Worm (Caenorhabditis elegans) whole organism, L4 larva: ENCODE measurements around the gene T28C12.6.

ENCODE experiments used
- D1046.2 ChIP-seq: fragments of 200-800 bp; sonication (Bioruptor generic); IDR thresholded peaks from 2 replicates; pipeline ENCODE4 v1.3.6; 2022; ENCODE audit warnings: missing genetic modification characterization, missing compliant biosample characterization
- T26A8.4 ChIP-seq: fragments of 200-800 bp; sonication (Bioruptor generic); IDR thresholded peaks from 2 replicates; pipeline ENCODE4 v1.3.6; 2022; ENCODE audit warnings: missing genetic modification characterization, missing compliant biosample characterization
- Y48G9A.11 ChIP-seq: fragments of 200-800 bp; sonication (Bioruptor generic); IDR thresholded peaks from 2 replicates; pipeline ENCODE4 v1.3.6; 2022; ENCODE audit warnings: missing genetic modification reagents, missing genetic modification characterization, missing compliant biosample characterization
- ZK337.2 ChIP-seq: fragments of 200-800 bp; sonication (Bioruptor generic); IDR thresholded peaks from 2 replicates; pipeline ENCODE4 v1.3.6; 2022; ENCODE audit warnings: missing genetic modification reagents, missing genetic modification characterization, missing compliant biosample characterization
- aha-1 ChIP-seq: fragments of 150-350 bp; peaks from one replicate; lab custom pipeline; 2014; ENCODE audit warnings: missing biosample characterization, missing genetic modification characterization
- ceh-32 ChIP-seq: sonication (generic microtip); optimal IDR thresholded peaks from 2 replicates; lab custom pipeline; 2016; ENCODE audit warnings: mild to moderate bottlenecking, missing genetic modification characterization, missing compliant biosample characterization; ENCODE audit not compliant: poor library complexity
- daf-12 ChIP-seq: fragments of 150-350 bp; optimal IDR thresholded peaks from 2 replicates; lab custom pipeline; 2014; ENCODE audit warnings: missing biosample characterization, missing genetic modification reagents, missing genetic modification characterization
- dmd-6 ChIP-seq: fragments of 200-800 bp; sonication (Bioruptor generic); IDR thresholded peaks from 2 replicates; pipeline ENCODE4 v1.3.6; 2022; ENCODE audit warnings: missing genetic modification reagents, missing genetic modification characterization, missing compliant biosample characterization
- dmd-9 ChIP-seq: fragments of 200-800 bp; sonication (Bioruptor generic); IDR thresholded peaks from 2 replicates; pipeline ENCODE4 v1.3.6; 2022; ENCODE audit warnings: missing genetic modification reagents, missing genetic modification characterization, missing compliant biosample characterization
- duxl-1 ChIP-seq: sonication (generic microtip); optimal IDR thresholded peaks from 2 replicates; lab custom pipeline; 2016; ENCODE audit warnings: mild to moderate bottlenecking, missing genetic modification characterization, moderate library complexity, missing compliant biosample characterization; ENCODE audit not compliant: poor library complexity
- egl-43 ChIP-seq: fragments of 200-800 bp; sonication (Bioruptor generic); IDR thresholded peaks from 2 replicates; pipeline ENCODE4 v1.3.6; 2022; ENCODE audit warnings: missing genetic modification reagents, missing genetic modification characterization, missing compliant biosample characterization
- gei-8 ChIP-seq: fragments of 200-800 bp; sonication (Bioruptor generic); optimal IDR thresholded peaks from 2 replicates; lab custom pipeline; 2018; ENCODE audit warnings: mild to moderate bottlenecking, missing genetic modification characterization, missing compliant biosample characterization
- hif-1 ChIP-seq, 2 experiments: sonication (generic microtip); optimal IDR thresholded peaks; 2 replicates each; lab custom pipeline; 2016 to 2017; ENCODE audit warnings: missing compliant biosample characterization in 2 of 2, missing genetic modification characterization in 2 of 2, missing genetic modification reagents in 2 of 2, missing genotype in 2 of 2, mild to moderate bottlenecking in 1 of 2
- hlh-11 ChIP-seq: fragments of 200-800 bp; sonication (Bioruptor generic); optimal IDR thresholded peaks from 2 replicates; lab custom pipeline; 2018; ENCODE audit warnings: mild to moderate bottlenecking, missing genetic modification characterization, missing compliant biosample characterization
- hlh-30 ChIP-seq: sonication (generic microtip); optimal IDR thresholded peaks from 2 replicates; lab custom pipeline; 2017; ENCODE audit warnings: antibody characterized with exemption, mild to moderate bottlenecking, missing genetic modification characterization, missing compliant biosample characterization; ENCODE audit not compliant: insufficient read depth
- lim-7 ChIP-seq: fragments of 200-800 bp; sonication (Bioruptor generic); IDR thresholded peaks from 2 replicates; pipeline ENCODE4 v1.3.6; 2022; ENCODE audit warnings: missing genetic modification characterization, missing compliant biosample characterization
- lin-13 ChIP-seq: fragments of 150-350 bp; optimal IDR thresholded peaks from 2 replicates; lab custom pipeline; 2014; ENCODE audit warnings: missing biosample characterization, missing genetic modification reagents, missing genetic modification characterization
- lin-39 ChIP-seq: fragments of 150-350 bp; optimal IDR thresholded peaks from 2 replicates; lab custom pipeline; 2014; ENCODE audit warnings: missing biosample characterization, missing genetic modification reagents, missing genetic modification characterization
- lsy-2 ChIP-seq, 2 experiments: fragments of 150-350 bp in 1 of 2; sonication (generic microtip) in 1 of 2; optimal IDR thresholded peaks; 2 replicates each; lab custom pipeline; 2014 to 2017; ENCODE audit warnings: missing biosample characterization in 2 of 2, missing genetic modification characterization in 2 of 2
- madf-5 ChIP-seq, 2 experiments: fragments of 200-800 bp; sonication (Bioruptor generic); IDR thresholded peaks; 2 replicates each; pipeline ENCODE4 v1.3.6; 2022; ENCODE audit warnings: missing compliant biosample characterization in 2 of 2, missing genetic modification characterization in 2 of 2
- madf-9 ChIP-seq: fragments of 200-800 bp; sonication (Bioruptor generic); conservative IDR thresholded peaks from 2 replicates; pipeline ENCODE4 v1.3.6; 2022; ENCODE audit warnings: missing genetic modification reagents, missing genetic modification characterization, missing compliant biosample characterization
- mdl-1 ChIP-seq, 2 experiments: fragments of 150-350 bp in 1 of 2; sonication (generic microtip) in 1 of 2; optimal IDR thresholded peaks; 2 replicates each; lab custom pipeline; 2014 to 2017; ENCODE audit warnings: missing biosample characterization in 2 of 2, missing genetic modification characterization in 2 of 2
- mdt-29 ChIP-seq: fragments of 200-800 bp; sonication (Bioruptor generic); IDR thresholded peaks from 2 replicates; pipeline ENCODE4 v1.3.6; 2022; ENCODE audit warnings: missing genetic modification reagents, missing genetic modification characterization, missing compliant biosample characterization
- mep-1 ChIP-seq: fragments of 150-350 bp; sonication (generic microtip); optimal IDR thresholded peaks from 3 replicates; lab custom pipeline; 2014; ENCODE audit warnings: missing biosample characterization, missing genetic modification characterization
- mes-2 ChIP-seq: sonication (generic microtip); optimal IDR thresholded peaks from 2 replicates; lab custom pipeline; 2016; ENCODE audit warnings: missing genotype, mild to moderate bottlenecking, missing genetic modification characterization, missing compliant biosample characterization; ENCODE audit not compliant: poor library complexity, severe bottlenecking
- mxl-3 ChIP-seq: fragments of 200-800 bp; sonication (Bioruptor generic); optimal IDR thresholded peaks from 2 replicates; lab custom pipeline; 2018; ENCODE audit warnings: mild to moderate bottlenecking, missing genetic modification characterization, missing compliant biosample characterization
- nhr-111 ChIP-seq: fragments of 200-800 bp; sonication (Bioruptor generic); optimal IDR thresholded peaks from 2 replicates; lab custom pipeline; 2018; ENCODE audit warnings: mild to moderate bottlenecking, missing genetic modification characterization, missing compliant biosample characterization
- nhr-28 ChIP-seq: fragments of 150-350 bp; optimal IDR thresholded peaks from 2 replicates; lab custom pipeline; 2014; ENCODE audit warnings: missing biosample characterization, missing genetic modification characterization
- nhr-41 ChIP-seq: fragments of 200-800 bp; sonication (Bioruptor generic); IDR thresholded peaks from 2 replicates; pipeline ENCODE4 v1.3.6; 2022; ENCODE audit warnings: missing genetic modification reagents, missing genetic modification characterization, missing compliant biosample characterization
- nhr-42 ChIP-seq: fragments of 200-800 bp; sonication (Bioruptor generic); IDR thresholded peaks from 2 replicates; pipeline ENCODE4 v1.3.6; 2022; ENCODE audit warnings: missing genetic modification characterization, missing compliant biosample characterization
- pha-4 ChIP-seq, 2 experiments: fragments of 150-350 bp in 1 of 2; fragments of 200-800 bp in 1 of 2; sonication (Bioruptor generic) in 1 of 2; IDR thresholded peaks in 1 of 2; optimal IDR thresholded peaks in 1 of 2; 2 replicates each; pipeline versions ENCODE4 v1.3.6 to Lab custom; 2014 to 2022; ENCODE audit warnings: missing genetic modification characterization in 2 of 2, missing genetic modification reagents in 2 of 2, missing biosample characterization in 1 of 2, missing compliant biosample characterization in 1 of 2
- php-3 ChIP-seq: fragments of 200-800 bp; sonication (Bioruptor generic); IDR thresholded peaks from 2 replicates; pipeline ENCODE4 v1.3.6; 2022; ENCODE audit warnings: missing genetic modification reagents, missing genetic modification characterization, missing compliant biosample characterization
- rbr-2 ChIP-seq: sonication (generic microtip); optimal IDR thresholded peaks from 2 replicates; lab custom pipeline; 2016; ENCODE audit warnings: missing genotype, missing genetic modification characterization, missing compliant biosample characterization
- set-16 ChIP-seq: fragments of 200-800 bp; sonication (Bioruptor generic); IDR thresholded peaks from 2 replicates; pipeline ENCODE4 v1.3.6; 2022; ENCODE audit warnings: missing genetic modification reagents, missing genetic modification characterization, missing compliant biosample characterization
- snpc-1.2 ChIP-seq: fragments of 200-800 bp; sonication (Bioruptor generic); IDR thresholded peaks from 2 replicates; pipeline ENCODE4 v1.3.6; 2022; ENCODE audit warnings: missing genetic modification reagents, missing genetic modification characterization, missing compliant biosample characterization
- snpc-4 ChIP-seq: fragments of 150-350 bp; optimal IDR thresholded peaks from 2 replicates; lab custom pipeline; 2014; ENCODE audit warnings: missing biosample characterization, missing genetic modification characterization
- spr-1 ChIP-seq: sonication (generic microtip); optimal IDR thresholded peaks from 2 replicates; lab custom pipeline; 2016; ENCODE audit warnings: mild to moderate bottlenecking, missing genetic modification characterization, missing compliant biosample characterization
- spr-3 ChIP-seq: fragments of 200-800 bp; sonication (Bioruptor generic); optimal IDR thresholded peaks from 2 replicates; lab custom pipeline; 2018; ENCODE audit warnings: mild to moderate bottlenecking, missing genetic modification characterization, missing compliant biosample characterization
- tag-97 ChIP-seq: fragments of 200-800 bp; sonication (Bioruptor generic); IDR thresholded peaks from 2 replicates; pipeline ENCODE4 v1.3.6; 2022; ENCODE audit warnings: missing genetic modification characterization, missing compliant biosample characterization
- tra-1 ChIP-seq: fragments of 200-800 bp; sonication (Bioruptor generic); IDR thresholded peaks from 2 replicates; pipeline ENCODE4 v1.3.6; 2022; ENCODE audit warnings: missing genetic modification reagents, missing genetic modification characterization, missing compliant biosample characterization
- unc-62 ChIP-seq, 3 experiments: fragments of 150-350 bp in 1 of 3; sonication (generic microtip); optimal IDR thresholded peaks in 2 of 3; peaks in 1 of 3; 1 replicate in 1 of 3; 2 replicates in 2 of 3; lab custom pipeline; 2014 to 2017; ENCODE audit warnings: missing biosample characterization in 3 of 3, missing genetic modification characterization in 3 of 3, missing genetic modification reagents in 3 of 3, missing genotype in 1 of 3
- vab-7 ChIP-seq: fragments of 200-800 bp; sonication (Bioruptor generic); IDR thresholded peaks from 2 replicates; pipeline ENCODE4 v1.3.6; 2022; ENCODE audit warnings: missing genetic modification reagents, missing genetic modification characterization, missing compliant biosample characterization
- zag-1 ChIP-seq: fragments of 150-350 bp; optimal IDR thresholded peaks from 2 replicates; lab custom pipeline; 2014; ENCODE audit warnings: missing biosample characterization, missing genetic modification characterization
- zip-2 ChIP-seq: fragments of 150-350 bp; optimal IDR thresholded peaks from 2 replicates; lab custom pipeline; 2014; ENCODE audit warnings: missing biosample characterization, missing genetic modification characterization
- ztf-7 ChIP-seq: fragments of 150-350 bp; optimal IDR thresholded peaks from 2 replicates; lab custom pipeline; 2014; ENCODE audit warnings: missing biosample characterization, missing genetic modification characterization

Gene T28C12.6

ce11 chrV:6341078-6341638, 5.2 kb upstream of the T28C12.6 start:
- peak; percentile 8 for TF ChIP-seq rbr-2 (tag; lab: Kevin White, UChicago)
- peak; percentile 97 for TF ChIP-seq aha-1 (tag; lab: Kevin White, UChicago)
- TF ChIP-seq nhr-28 (tag; lab: Kevin White, UChicago), result no peak
- TF ChIP-seq hlh-11 (tag; lab: Kevin White, UChicago), result peak; percentile 25
- TF ChIP-seq unc-62 (GFP tag; optimal IDR thresholded peaks at IDR 0.05 in 1 of 2; lab: Kevin White, UChicago), result peak in 1 of 2 experiments; percentile 31
- no peak for TF ChIP-seq unc-62 (tag; optimal IDR thresholded peaks at IDR 0.05; lab: Kevin White, UChicago)
- no peak for TF ChIP-seq snpc-1.2
- peak; percentile 7 for TF ChIP-seq mes-2 (tag; lab: Kevin White, UChicago)
- TF ChIP-seq zag-1 (tag; lab: Kevin White, UChicago), result no peak
- no peak for TF ChIP-seq tra-1 (GFP tag; lab: Robert Waterston, UW)
- no peak for TF ChIP-seq lsy-2 (tag; optimal IDR thresholded peaks at IDR 0.05; lab: Kevin White, UChicago)
- peak in 1 of 2 experiments; percentile 8 for TF ChIP-seq mdl-1 (tag; optimal IDR thresholded peaks at IDR 0.05; lab: Kevin White, UChicago)
- no peak for TF ChIP-seq ceh-32 (tag; lab: Kevin White, UChicago)
- no peak for TF ChIP-seq php-3 (GFP tag; lab: Robert Waterston, UW)
- TF ChIP-seq set-16 (GFP tag; lab: Robert Waterston, UW), result 0 out of 2 replicates have a peak, but pooled peaks have one; percentile 8
- peak; percentile 10 for TF ChIP-seq hlh-30 (tag; lab: Kevin White, UChicago)
- TF ChIP-seq, all 104 proteins: peak for 8

- TF ChIP-seq pha-4 (GFP tag; IDR thresholded peaks at IDR 0.05; lab: Robert Waterston, UW) (peak; percentile 85), pha-4 (tag; optimal IDR thresholded peaks at IDR 0.05; lab: Kevin White, UChicago) (no peak), mdt-29 (GFP tag; lab: Robert Waterston, UW) (no peak), madf-9 (peak; percentile 66), dmd-6 (GFP tag; lab: Robert Waterston, UW) (no peak; the same call in 1 of the 2 replicates), nhr-111 (GFP tag; lab: Kevin White, UChicago) (peak; percentile 52), dmd-9 (GFP tag; lab: Robert Waterston, UW) (0 out of 2 replicates have a peak, but pooled peaks have one; percentile 21), lin-13 (GFP tag; lab: Kevin White, UChicago) (peak; percentile 13), Y48G9A.11 (peak; percentile 81; the same call in 1 of the 2 replicates), mes-2 (tag; lab: Kevin White, UChicago) (no peak), hif-1 (tag; optimal IDR thresholded peaks at IDR 0.05; lab: Kevin White, UChicago) (no peak), rbr-2 (tag; lab: Kevin White, UChicago) (no peak), lim-7 (GFP tag; lab: Robert Waterston, UW) (peak; percentile 96), mxl-3 (GFP tag; lab: Kevin White, UChicago) (no peak), nhr-41 (GFP tag; lab: Robert Waterston, UW) (peak; percentile 77; the same call in 1 of the 2 replicates), ceh-32 (tag; lab: Kevin White, UChicago) (no peak), ztf-7 (tag; lab: Kevin White, UChicago) (no peak), vab-7 (GFP tag; lab: Robert Waterston, UW) (peak; percentile 80), lin-39 (tag; lab: Kevin White, UChicago) (no peak), mep-1 (tag; lab: Kevin White, UChicago) (no peak), spr-3 (GFP tag; lab: Kevin White, UChicago) (peak; percentile 15), egl-43 (GFP tag; lab: Robert Waterston, UW) (peak; percentile 95), gei-8 (peak; percentile 21), php-3 (GFP tag; lab: Robert Waterston, UW) (peak; percentile 64; the same call in 1 of the 2 replicates), tag-97 (GFP tag; lab: Robert Waterston, UW) (no peak), duxl-1 (tag; lab: Kevin White, UChicago) (peak; percentile 41), snpc-4 (no peak), zip-2 (no peak), nhr-28 (tag; lab: Kevin White, UChicago) (no peak), T26A8.4 (no peak), set-16 (GFP tag; lab: Robert Waterston, UW) (no peak), spr-1 (peak; percentile 58), daf-12 (tag; lab: Kevin White, UChicago) (no peak), ZK337.2 (GFP tag; lab: Robert Waterston, UW) (peak; percentile 60; the same call in 1 of the 2 replicates), D1046.2 (GFP tag; lab: Robert Waterston, UW) (peak; percentile 72; the same call in 1 of the 2 replicates), nhr-42 (0 out of 2 replicates have a peak, but pooled peaks have one; percentile 43), madf-5 (GFP tag; IDR thresholded peaks at IDR 0.05; lab: Robert Waterston, UW) (peak; percentile 79 to 82)
Measured at ce11 chrV:6335226-6335625, 693 bp downstream of the T28C12.6 start.
